Worm (Caenorhabditis elegans) whole organism, L3 larva: ENCODE data around the gene clec-136.

Experiments used
- ceh-82 ChIP-seq: fragments of 150-350 bp; optimal IDR thresholded peaks from 2 replicates; lab custom pipeline; 2014; ENCODE audit warnings: missing biosample characterization, missing genetic modification characterization
- elt-2 ChIP-seq: sonication (generic microtip); optimal IDR thresholded peaks from 2 replicates; lab custom pipeline; 2016; ENCODE audit warnings: missing genetic modification reagents, mild to moderate bottlenecking, missing genetic modification characterization, missing compliant biosample characterization
- jun-1 ChIP-seq: fragments of 150-350 bp; optimal IDR thresholded peaks from 2 replicates; lab custom pipeline; 2014; ENCODE audit warnings: missing biosample characterization, missing genetic modification reagents, missing genetic modification characterization
- mdl-1 ChIP-seq: fragments of 150-350 bp; optimal IDR thresholded peaks from 2 replicates; lab custom pipeline; 2014; ENCODE audit warnings: missing biosample characterization, missing genetic modification characterization
- mml-1 ChIP-seq: fragments of 150-350 bp; sonication (generic microtip); optimal IDR thresholded peaks from 3 replicates; lab custom pipeline; 2014; ENCODE audit warnings: missing biosample characterization, missing genetic modification characterization
- nfya-1 ChIP-seq: sonication (generic microtip); optimal IDR thresholded peaks from 2 replicates; lab custom pipeline; 2017; ENCODE audit warnings: missing genetic modification characterization, mild to moderate bottlenecking, missing compliant biosample characterization, antibody characterized with exemption, moderate library complexity; ENCODE audit not compliant: insufficient read depth
- nhr-11 ChIP-seq: fragments of 150-350 bp; optimal IDR thresholded peaks from 2 replicates; lab custom pipeline; 2014; ENCODE audit warnings: missing biosample characterization, missing genetic modification characterization
- nhr-12 ChIP-seq: fragments of 150-350 bp; optimal IDR thresholded peaks from 2 replicates; lab custom pipeline; 2014; ENCODE audit warnings: missing biosample characterization, missing genetic modification characterization
- nhr-67 ChIP-seq: fragments of 150-350 bp; optimal IDR thresholded peaks from 2 replicates; lab custom pipeline; 2014; ENCODE audit warnings: missing biosample characterization, missing genetic modification characterization
- nhr-76 ChIP-seq: fragments of 150-350 bp; sonication (generic microtip); optimal IDR thresholded peaks from 5 replicates; lab custom pipeline; 2014; ENCODE audit warnings: missing biosample characterization, missing genetic modification characterization
- tbx-2 ChIP-seq: sonication (generic microtip); optimal IDR thresholded peaks from 2 replicates; lab custom pipeline; 2016; ENCODE audit warnings: mild to moderate bottlenecking, missing genetic modification characterization, missing compliant biosample characterization
- unc-39 ChIP-seq: sonication (generic microtip); optimal IDR thresholded peaks from 4 replicates; lab custom pipeline; 2017; ENCODE audit warnings: missing biosample characterization, missing genetic modification characterization
- zag-1 ChIP-seq: fragments of 150-350 bp; optimal IDR thresholded peaks from 2 replicates; lab custom pipeline; 2014; ENCODE audit warnings: missing biosample characterization, missing genetic modification characterization

- no peak for TF ChIP-seq mml-1 (tag; lab: Kevin White, UChicago)
- TF ChIP-seq ceh-82 (tag; lab: Kevin White, UChicago), result no peak
- TF ChIP-seq tbx-2 (tag; lab: Kevin White, UChicago), result no peak
- TF ChIP-seq nhr-12 (tag; lab: Kevin White, UChicago), result no peak
- no peak for TF ChIP-seq nfya-1 (tag; lab: Kevin White, UChicago)
- TF ChIP-seq jun-1 (tag; lab: Kevin White, UChicago), result no peak
- TF ChIP-seq mdl-1 (tag; lab: Kevin White, UChicago), result no peak
- no peak for TF ChIP-seq nhr-67 (tag; lab: Kevin White, UChicago)
- TF ChIP-seq nhr-76, result no peak
- TF ChIP-seq unc-39 (tag; lab: Kevin White, UChicago), result no peak
- TF ChIP-seq elt-2 (tag; lab: Kevin White, UChicago), result no peak
- no peak for TF ChIP-seq zag-1 (tag; lab: Kevin White, UChicago)
- TF ChIP-seq nhr-11 (tag; lab: Kevin White, UChicago), result no peak
Measured at ce11 chrII:4602533-4602932, 13.8 kb downstream of the clec-136 start, which contains the start of gene coa-3.
